Worm (Caenorhabditis elegans): ENCODE measurements around the gene otub-4.

otub-4 gene

ce11 chrIV:3384047-3384446 lies 6.1 kb upstream of the otub-4 start, which contains the start of gene B0546.4:
B0546.4 (minus strand) TSS chrIV:3384147.
- TF ChIP-seq eyg-1 (tag; optimal IDR thresholded peaks at IDR 0.05) (no peak), hlh-6 (tag; optimal IDR thresholded peaks at IDR 0.05) (no peak), che-1 (tag; optimal IDR thresholded peaks at IDR 0.05) (no peak), sox-4 (tag; optimal IDR thresholded peaks at IDR 0.05) (no peak), ceh-30 (tag; optimal IDR thresholded peaks at IDR 0.05) (no peak), C38D4.7 (GFP tag; optimal IDR thresholded peaks at IDR 0.05) (no peak), pros-1 (tag; optimal IDR thresholded peaks at IDR 0.05) (no peak)

ce11 chrIV:3383203-3383602 lies 5.3 kb upstream of the otub-4 start:
- TF ChIP-seq tbx-7 (tag; optimal IDR thresholded peaks at IDR 0.05) (no peak), fkh-6 (tag; optimal IDR thresholded peaks at IDR 0.05) (no peak), npax-4 (tag; optimal IDR thresholded peaks at IDR 0.05) (no peak), madf-2 (tag; optimal IDR thresholded peaks at IDR 0.05) (no peak), sox-2 (GFP tag; IDR thresholded peaks at IDR 0.05) (no peak), pax-1 (tag; optimal IDR thresholded peaks at IDR 0.05) (no peak), mec-3 (tag; optimal IDR thresholded peaks at IDR 0.05; ENCODE audit: borderline replicate concordance) (no peak), ama-1 (optimal IDR thresholded peaks at IDR 0.05) (no peak), ceh-45 (GFP tag; IDR thresholded peaks at IDR 0.05) (no peak), dmd-4 (tag; optimal IDR thresholded peaks at IDR 0.05; ENCODE audit: borderline replicate concordance) (no peak), syd-9 (tag; optimal IDR thresholded peaks at IDR 0.05) (no peak), ceh-30 (tag; optimal IDR thresholded peaks at IDR 0.05) (no peak), ceh-48 (tag; optimal IDR thresholded peaks at IDR 0.05) (no peak), elt-4 (tag; optimal IDR thresholded peaks at IDR 0.05) (no peak), pqm-1 (tag; optimal IDR thresholded peaks at IDR 0.05) (no peak), ets-4 (tag; optimal IDR thresholded peaks at IDR 0.05) (no peak), pha-4 (tag; optimal IDR thresholded peaks at IDR 0.05) (no peak), nhr-11 (tag; optimal IDR thresholded peaks at IDR 0.05) (no peak), unc-3 (GFP tag; conservative IDR thresholded peaks at IDR 0.05) (no peak), unc-3 (tag; optimal IDR thresholded peaks at IDR 0.05) (no peak)

ce11 chrIV:3382338-3382907 lies 4.5 kb upstream of the otub-4 start, which contains the start of gene B0546.3:
B0546.3 (minus strand) TSS chrIV:3382841.
- TF ChIP-seq ceh-6 (GFP tag; optimal IDR thresholded peaks at IDR 0.05) (no peak), ttx-3 (tag; optimal IDR thresholded peaks at IDR 0.05) (no peak), pros-1 (tag; optimal IDR thresholded peaks at IDR 0.05) (no peak), unc-3 (GFP tag; conservative IDR thresholded peaks at IDR 0.05) (no peak), unc-3 (tag; optimal IDR thresholded peaks at IDR 0.05) (no peak), pat-9 (tag; optimal IDR thresholded peaks at IDR 0.05) (no peak), hlh-8 (tag; optimal IDR thresholded peaks at IDR 0.05) (no peak), eyg-1 (tag; optimal IDR thresholded peaks at IDR 0.05) (no peak), che-1 (tag; optimal IDR thresholded peaks at IDR 0.05) (no peak)

- no peak for TF ChIP-seq ceh-6 (GFP tag; optimal IDR thresholded peaks at IDR 0.05)
Measured at ce11 chrIV:3373370-3373769, 4.6 kb downstream of the otub-4 start.

- peak; percentile 23 for TF ChIP-seq ceh-48 (tag; optimal IDR thresholded peaks at IDR 0.05)
- peak; percentile 14 for TF ChIP-seq ets-4 (tag; optimal IDR thresholded peaks at IDR 0.05)
- no peak for TF ChIP-seq madf-2 (tag; optimal IDR thresholded peaks at IDR 0.05)
- TF ChIP-seq hlh-13 (GFP tag; optimal IDR thresholded peaks at IDR 0.05), result no peak
- TF ChIP-seq ceh-34 (tag; optimal IDR thresholded peaks at IDR 0.05), result peak; percentile 51
Measured at ce11 chrIV:3368638-3369247, 9.2 kb downstream of the otub-4 start, which contains the start of gene vha-19. vha-19 (plus strand) TSS chrIV:3369197.
